Worm (Caenorhabditis elegans) whole organism, midembryonic: ENCODE results near the gene C51E3.6.

Source experiments
- T22C8.4 ChIP-seq: fragments of 200-800 bp; sonication (Bioruptor generic); IDR thresholded peaks from 2 replicates; pipeline ENCODE4 v1.3.6; 2022; ENCODE audit warnings: missing genetic modification characterization, missing compliant biosample characterization
- flt-1 ChIP-seq: fragments of 200-800 bp; sonication (Bioruptor generic); IDR thresholded peaks from 2 replicates; pipeline ENCODE4 v1.3.6; 2022; ENCODE audit warnings: missing genetic modification characterization, missing compliant biosample characterization
- ref-1 ChIP-seq: fragments of 200-800 bp; sonication (Bioruptor generic); conservative IDR thresholded peaks from 2 replicates; pipeline ENCODE4 v1.3.6; 2022; ENCODE audit warnings: missing genetic modification reagents, missing genetic modification characterization, missing compliant biosample characterization
- tab-1 ChIP-seq: fragments of 200-800 bp; sonication (Bioruptor generic); IDR thresholded peaks from 2 replicates; pipeline ENCODE4 v1.3.6; 2022; ENCODE audit warnings: missing genetic modification characterization, missing compliant biosample characterization
- ztf-29 ChIP-seq: fragments of 200-800 bp; sonication (Bioruptor generic); IDR thresholded peaks from 2 replicates; pipeline ENCODE4 v1.3.6; 2022; ENCODE audit warnings: missing genetic modification reagents, missing genetic modification characterization, missing compliant biosample characterization

DNA sequence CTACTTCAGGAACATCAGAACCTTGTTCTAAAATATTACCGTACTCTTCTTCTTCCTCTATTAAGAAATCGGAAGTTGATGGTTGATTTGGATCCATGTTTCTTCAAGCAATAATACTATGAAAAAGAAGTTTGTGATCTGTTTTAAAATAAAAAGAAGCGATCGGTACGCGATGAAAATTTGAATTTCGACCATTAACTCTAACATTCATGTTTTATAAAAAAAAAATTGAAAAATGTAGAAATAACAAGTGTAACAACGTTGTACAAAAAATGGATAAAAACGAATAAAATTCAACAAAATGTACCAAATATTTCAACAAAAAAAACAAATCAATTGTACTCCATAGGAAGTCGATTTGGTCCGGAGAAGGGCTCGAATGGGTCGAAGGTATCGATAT is 44.0 kb upstream of the C51E3.6 start, which contains the start of gene tftc-3:
- TF ChIP-seq tab-1 (GFP tag; lab: Robert Waterston, UW) (no peak), flt-1 (no peak), ztf-29 (no peak), T22C8.4 (no peak), ref-1 (GFP tag; lab: Robert Waterston, UW) (no peak)
